Fruit fly (Drosophila melanogaster) S2 (cell line): ENCODE data around the gene Caf1-55.

Source experiments
- CG8478 ChIP-seq: fragments of >200 bp; optimal IDR thresholded peaks from 2 replicates; lab custom pipeline; 2018
- CTCF ChIP-seq, 2 experiments: fragments of >200 bp; optimal IDR thresholded peaks; 2 replicates each; lab custom pipeline; 2018

- TF ChIP-seq CG8478 (no peak), CTCF (optimal IDR thresholded peaks at IDR 0.05; lab: Kevin White, UChicago) (no peak)
These were observed 6.4 kb upstream of the Caf1-55 start, which contains the start of the genes SIDL and CG12241 for dm6 chr3R:15218824-15219576.
